Fruit fly (Drosophila melanogaster): ENCODE measurements around the gene Gyc76C.

The Gyc76C gene

DNA sequence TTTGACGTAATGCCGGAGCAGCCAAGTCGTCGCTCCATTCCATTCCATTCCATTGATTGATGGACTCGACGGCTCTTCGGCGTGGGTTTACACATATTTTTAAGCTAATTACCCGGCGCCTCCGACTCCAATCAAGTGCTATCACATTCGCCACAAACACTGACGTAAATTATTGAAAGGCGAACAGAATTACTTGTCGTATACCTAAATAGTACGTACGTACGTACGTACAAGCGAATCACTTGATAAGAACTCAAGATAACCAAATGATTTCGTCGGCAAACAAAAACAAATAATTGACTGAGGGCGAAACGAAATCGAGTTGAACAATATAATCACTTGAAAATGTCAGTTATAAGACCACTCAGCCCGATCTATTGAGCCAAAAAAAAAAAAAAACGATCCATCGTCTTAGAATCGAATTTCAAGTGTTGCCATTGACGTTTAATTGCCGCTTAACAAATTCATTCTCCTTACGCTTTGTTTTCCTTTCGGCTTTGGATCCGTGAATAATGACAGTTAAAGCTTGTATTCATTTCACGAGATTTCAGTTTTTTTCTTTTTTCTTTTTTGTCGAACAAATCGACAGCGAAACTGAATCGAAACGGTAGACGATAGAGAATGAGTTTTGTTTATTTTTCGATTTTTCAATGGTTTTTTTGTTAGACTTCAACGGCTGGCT, 15.9 kb downstream of the Gyc76C start (continued):
- TF ChIP-seq CG11456 (GFP tag; IDR thresholded peaks at IDR 0.05), result no peak
- TF ChIP-seq CG43689 (GFP tag; IDR thresholded peaks at IDR 0.05), result no peak
- TF ChIP-seq CG11723 (GFP tag; optimal IDR thresholded peaks at IDR 0.05), result no peak
- no peak for TF ChIP-seq GATAe (GFP tag; conservative IDR thresholded peaks at IDR 0.05)
- peak; percentile 51 for TF ChIP-seq pfk (GFP tag; optimal IDR thresholded peaks at IDR 0.05)
- TF ChIP-seq CG10267 (tag; optimal IDR thresholded peaks at IDR 0.05), result no peak
- peak; percentile 34 for TF ChIP-seq CG34376 (GFP tag; optimal IDR thresholded peaks at IDR 0.05)
- TF ChIP-seq luna (GFP tag; optimal IDR thresholded peaks at IDR 0.05), result no peak
- 0 out of 3 replicates have a peak, but pooled peaks have one; percentile 18 for TF ChIP-seq CG2199 (GFP tag; IDR thresholded peaks at IDR 0.05)
- peak; percentile 93 for TF ChIP-seq exex (tag; optimal IDR thresholded peaks at IDR 0.05)
- no peak for TF ChIP-seq CG12942 (GFP tag; optimal IDR thresholded peaks at IDR 0.05)
- no peak for TF ChIP-seq jumu (GFP tag; optimal IDR thresholded peaks at IDR 0.05)
- peak; percentile 65 for TF ChIP-seq sqz (GFP tag; optimal IDR thresholded peaks at IDR 0.05)
- no peak for TF ChIP-seq Hr51 (GFP tag; optimal IDR thresholded peaks at IDR 0.05)
- no peak for TF ChIP-seq Kr (GFP tag; optimal IDR thresholded peaks at IDR 0.05)
- TF ChIP-seq ab (GFP tag; optimal IDR thresholded peaks at IDR 0.05), result no peak
- TF ChIP-seq CG18011 (GFP tag; optimal IDR thresholded peaks at IDR 0.05), result no peak
- TF ChIP-seq Dbx (GFP tag; IDR thresholded peaks at IDR 0.05), result no peak
- no peak for TF ChIP-seq CG3281 (GFP tag; optimal IDR thresholded peaks at IDR 0.05)
- no peak for TF ChIP-seq pho (GFP tag; optimal IDR thresholded peaks at IDR 0.05)
- TF ChIP-seq jing (GFP tag; optimal IDR thresholded peaks at IDR 0.05), result no peak
- TF ChIP-seq kah (GFP tag; optimal IDR thresholded peaks at IDR 0.05), result no peak
- no peak for TF ChIP-seq ac (GFP tag; optimal IDR thresholded peaks at IDR 0.05)
- TF ChIP-seq CG8388 (GFP tag; optimal IDR thresholded peaks at IDR 0.05), result no peak
- TF ChIP-seq CG10147 (GFP tag; optimal IDR thresholded peaks at IDR 0.05), result no peak
- TF ChIP-seq Atf-2 (GFP tag; optimal IDR thresholded peaks at IDR 0.05), result no peak
- peak; percentile 78 for TF ChIP-seq lab (GFP tag; optimal IDR thresholded peaks at IDR 0.05)
- TF ChIP-seq grn (GFP tag; optimal IDR thresholded peaks at IDR 0.05), result peak; percentile 33
- no peak for TF ChIP-seq Dek (tag; optimal IDR thresholded peaks at IDR 0.05)
- TF ChIP-seq Hand (GFP tag; optimal IDR thresholded peaks at IDR 0.05), result no peak
- no peak for TF ChIP-seq ind (GFP tag; optimal IDR thresholded peaks at IDR 0.05)
- TF ChIP-seq sd (tag; optimal IDR thresholded peaks at IDR 0.05), result peak; percentile 54
- no peak for TF ChIP-seq CG7271 (tag; optimal IDR thresholded peaks at IDR 0.05)
- no peak for TF ChIP-seq toy (GFP tag; IDR thresholded peaks at IDR 0.05)
- TF ChIP-seq CG1529 (GFP tag; optimal IDR thresholded peaks at IDR 0.05), result no peak
- TF ChIP-seq Lhr (GFP tag; optimal IDR thresholded peaks at IDR 0.05), result no peak
- TF ChIP-seq chn (GFP tag; optimal IDR thresholded peaks at IDR 0.05), result no peak
- no peak for TF ChIP-seq CG2116 (GFP tag; optimal IDR thresholded peaks at IDR 0.05)
- TF ChIP-seq CG14014 (GFP tag; IDR thresholded peaks at IDR 0.05), result no peak
- TF ChIP-seq tap (tag; optimal IDR thresholded peaks at IDR 0.05), result no peak
- no peak for TF ChIP-seq CG5180 (GFP tag; optimal IDR thresholded peaks at IDR 0.05)
- TF ChIP-seq Vsx1 (GFP tag; optimal IDR thresholded peaks at IDR 0.05), result peak; percentile 89
- no peak for TF ChIP-seq CG16779 (GFP tag; IDR thresholded peaks at IDR 0.05)
- TF ChIP-seq Hr3 (GFP tag; optimal IDR thresholded peaks at IDR 0.05), result no peak
- no peak for TF ChIP-seq yki (optimal IDR thresholded peaks at IDR 0.05)
- no peak for TF ChIP-seq CG11085 (GFP tag; IDR thresholded peaks at IDR 0.05)
- TF ChIP-seq eve (GFP tag; optimal IDR thresholded peaks at IDR 0.05), result peak in 1 of 2 experiments; percentile 68
- TF ChIP-seq crp (GFP tag; optimal IDR thresholded peaks at IDR 0.05), result no peak
- TF ChIP-seq CG10209 (GFP tag; optimal IDR thresholded peaks at IDR 0.05), result no peak
- TF ChIP-seq nerfin-2 (GFP tag; IDR thresholded peaks at IDR 0.05; ENCODE audit: partially characterized antibody), result no peak
